Fruit fly (Drosophila melanogaster): ENCODE data around the gene xmas.

DNA sequence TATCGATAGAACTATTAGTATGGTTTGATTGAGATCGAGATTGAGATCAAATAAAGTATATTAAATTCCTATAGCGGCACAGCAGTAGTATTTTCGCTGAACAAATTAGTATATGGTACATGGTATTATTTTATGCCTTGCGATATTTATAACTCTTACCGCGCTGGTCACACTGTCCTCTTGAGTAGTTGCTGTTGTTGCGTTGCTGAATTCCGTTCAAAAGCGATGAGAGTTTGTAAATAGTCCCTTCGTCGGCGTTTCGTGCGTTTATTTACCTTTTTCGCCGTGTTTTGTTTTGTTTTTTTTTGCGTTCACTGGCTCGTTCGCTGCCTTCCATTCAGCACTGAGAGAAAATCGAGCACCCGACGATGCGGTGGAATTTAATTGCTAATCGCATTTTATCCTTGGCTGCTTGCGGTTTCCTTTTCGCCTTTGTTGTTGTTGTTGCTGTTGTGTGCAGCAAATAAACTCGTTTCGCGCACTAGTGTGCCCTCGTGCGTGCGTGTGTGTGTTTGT is 51.6 kb downstream of the xmas start, which contains the start of gene CG5004:
- peak; percentile 52 to 55 for TF ChIP-seq ss (GFP tag; optimal IDR thresholded peaks at IDR 0.05)
- TF ChIP-seq dsx (GFP tag; optimal IDR thresholded peaks at IDR 0.05; ENCODE audit: poor library complexity, severe bottlenecking) = no peak
- TF ChIP-seq CG10631 (GFP tag; optimal IDR thresholded peaks at IDR 0.05) = no peak
- no peak for TF ChIP-seq CG11762 (GFP tag; optimal IDR thresholded peaks at IDR 0.05; ENCODE audit: insufficient read depth)
- no peak for TF ChIP-seq CG4318 (GFP tag; optimal IDR thresholded peaks at IDR 0.05)
- TF ChIP-seq Ets21C (GFP tag; optimal IDR thresholded peaks at IDR 0.05) = no peak
- no peak for TF ChIP-seq fd85E (GFP tag; optimal IDR thresholded peaks at IDR 0.05)
- no peak for TF ChIP-seq CG16779 (tag; optimal IDR thresholded peaks at IDR 0.05)
- TF ChIP-seq fd59A (GFP tag; optimal IDR thresholded peaks at IDR 0.05) = no peak
- TF ChIP-seq CG31627 (GFP tag; optimal IDR thresholded peaks at IDR 0.05) = no peak
- TF ChIP-seq Met (GFP tag; optimal IDR thresholded peaks at IDR 0.05) = no peak
- TF ChIP-seq CG7368 (GFP tag; optimal IDR thresholded peaks at IDR 0.05) = no peak

Measured in whole organism, prepupa.